Fruit fly (Drosophila melanogaster) whole organism, embryonic: ENCODE data around the gene Nckx30C.

ENCODE experiments used
- CG17361 ChIP-seq: fragments of 200-800 bp; sonication (Bioruptor generic); IDR thresholded peaks from 3 replicates; pipeline ENCODE4 v1.3.6; 2022; ENCODE audit warnings: missing biosample characterization, missing genetic modification characterization
- CG18476 ChIP-seq: fragments of 200-800 bp; sonication (Bioruptor generic); optimal IDR thresholded peaks from 2 replicates; lab custom pipeline; 2016; ENCODE audit warnings: missing biosample characterization, mild to moderate bottlenecking, missing genetic modification characterization
- CG34224 ChIP-seq: fragments of 200-800 bp; sonication (Bioruptor generic); IDR thresholded peaks from 3 replicates; pipeline ENCODE4 v1.3.6; 2022; ENCODE audit warnings: missing biosample characterization, missing genetic modification characterization; ENCODE audit not compliant: partially characterized antibody
- CG4707 ChIP-seq: fragments of 200-800 bp; sonication (Bioruptor generic); optimal IDR thresholded peaks from 2 replicates; lab custom pipeline; 2018; ENCODE audit warnings: missing biosample characterization, mild to moderate bottlenecking, missing genetic modification characterization, moderate library complexity
- CG8478 ChIP-seq: fragments of >200 bp; optimal IDR thresholded peaks from 2 replicates; lab custom pipeline; 2018
- Eip74EF ChIP-seq, 2 experiments: fragments of 200-800 bp in 1 of 2; fragments of >200 bp in 1 of 2; sonication (Bioruptor generic) in 1 of 2; optimal IDR thresholded peaks; 2 replicates each; lab custom pipeline; 2017 to 2019; ENCODE audit warnings: missing biosample characterization in 2 of 2, missing genetic modification characterization in 2 of 2, mild to moderate bottlenecking in 1 of 2, moderate library complexity in 1 of 2
- Hr3 ChIP-seq: fragments of 200-800 bp; sonication (Bioruptor generic); optimal IDR thresholded peaks from 3 replicates; lab custom pipeline; 2016; ENCODE audit warnings: missing biosample characterization, missing genetic modification characterization
- Meics ChIP-seq: fragments of 200-800 bp; sonication (Bioruptor generic); optimal IDR thresholded peaks from 2 replicates; lab custom pipeline; 2017; ENCODE audit warnings: missing biosample characterization, mild to moderate bottlenecking, missing genetic modification characterization
- NC2β ChIP-seq: fragments of 200-800 bp; sonication (Bioruptor generic); optimal IDR thresholded peaks from 2 replicates; lab custom pipeline; 2016; ENCODE audit warnings: missing biosample characterization, missing genetic modification characterization
- Stat92E ChIP-seq, 3 experiments: fragments of >200 bp in 2 of 3; fragments of 200-800 bp in 1 of 3; sonication (Bioruptor generic) in 1 of 3; optimal IDR thresholded peaks; 2 replicates each; lab custom pipeline; 2017 to 2019; ENCODE audit warnings: missing biosample characterization in 3 of 3, missing genetic modification characterization in 3 of 3, mild to moderate bottlenecking in 1 of 3, moderate library complexity in 1 of 3
- grn ChIP-seq: fragments of 200-800 bp; sonication (Bioruptor generic); optimal IDR thresholded peaks from 3 replicates; lab custom pipeline; 2017; ENCODE audit warnings: missing biosample characterization, missing genetic modification characterization
- sr ChIP-seq: fragments of 200-800 bp; sonication (Bioruptor generic); IDR thresholded peaks from 3 replicates; pipeline ENCODE4 v1.3.6; 2022; ENCODE audit warnings: missing biosample characterization, missing genetic modification characterization
- ssp ChIP-seq: fragments of 200-800 bp; sonication (Bioruptor generic); IDR thresholded peaks from 2 replicates; pipeline ENCODE4 v1.3.6; 2022; ENCODE audit warnings: missing biosample characterization, missing genetic modification characterization
- twi ChIP-seq: fragments of 200-800 bp; optimal IDR thresholded peaks from 2 replicates; lab custom pipeline; 2019; ENCODE audit warnings: missing biosample characterization, mild to moderate bottlenecking, missing genetic modification characterization, moderate library complexity

DNA sequence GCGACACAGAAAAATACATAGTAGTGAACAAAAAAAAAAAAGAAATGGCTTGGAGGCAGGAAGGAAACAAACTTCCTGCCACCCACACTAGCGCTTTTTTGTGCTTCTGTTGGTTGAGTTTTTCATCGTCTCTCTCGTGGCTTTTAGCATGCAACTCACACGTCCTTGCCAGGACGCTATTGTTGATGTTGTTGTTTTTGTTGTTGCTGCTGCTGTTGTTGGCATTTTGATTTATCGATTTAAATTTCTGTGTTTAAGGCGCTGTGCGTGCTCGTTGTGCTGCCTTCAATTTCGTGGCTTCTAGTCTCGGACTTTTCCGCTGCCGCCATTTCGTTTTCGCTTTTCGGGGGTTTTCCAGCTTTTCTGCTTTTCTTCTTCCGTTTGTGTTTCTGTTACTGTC lies 6.6 kb downstream of the Nckx30C start:
- no peak for TF ChIP-seq CG8478
- TF ChIP-seq Eip74EF (GFP tag; optimal IDR thresholded peaks at IDR 0.05; lab: Kevin White, UChicago), result no peak
- TF ChIP-seq Meics (GFP tag; lab: Kevin White, UChicago), result no peak
- TF ChIP-seq grn, result no peak
- no peak for TF ChIP-seq ssp
- TF ChIP-seq NC2β (GFP tag; lab: Kevin White, UChicago), result no peak
- TF ChIP-seq sr (GFP tag; lab: Robert Waterston, UW), result no peak
- TF ChIP-seq Stat92E (GFP tag; optimal IDR thresholded peaks at IDR 0.05; lab: Kevin White, UChicago), result no peak
- no peak for TF ChIP-seq CG18476 (GFP tag; lab: Kevin White, UChicago)
- no peak for TF ChIP-seq twi (tag; lab: Kevin White, UChicago)
- no peak for TF ChIP-seq CG34224 (GFP tag; lab: Robert Waterston, UW)
- no peak for TF ChIP-seq CG17361 (GFP tag; lab: Robert Waterston, UW)
- TF ChIP-seq CG4707 (GFP tag; lab: Kevin White, UChicago), result no peak
- no peak for TF ChIP-seq Hr3
